Worm (Caenorhabditis elegans) whole organism, L3 larva: ENCODE measurements around the gene far-4.

ENCODE experiments used
- ceh-82 ChIP-seq: fragments of 150-350 bp; optimal IDR thresholded peaks from 2 replicates; lab custom pipeline; 2014; ENCODE audit warnings: missing biosample characterization, missing genetic modification characterization
- egl-27 ChIP-seq: sonication (generic microtip); optimal IDR thresholded peaks from 4 replicates; lab custom pipeline; 2017; ENCODE audit warnings: missing biosample characterization, missing genetic modification reagents, missing genetic modification characterization
- nhr-11 ChIP-seq: fragments of 150-350 bp; optimal IDR thresholded peaks from 2 replicates; lab custom pipeline; 2014; ENCODE audit warnings: missing biosample characterization, missing genetic modification characterization
- nhr-28 ChIP-seq: fragments of 150-350 bp; optimal IDR thresholded peaks from 2 replicates; lab custom pipeline; 2014; ENCODE audit warnings: missing biosample characterization, missing genetic modification characterization
- nhr-67 ChIP-seq: fragments of 150-350 bp; optimal IDR thresholded peaks from 2 replicates; lab custom pipeline; 2014; ENCODE audit warnings: missing biosample characterization, missing genetic modification characterization
- nhr-77 ChIP-seq: fragments of 150-350 bp; optimal IDR thresholded peaks from 2 replicates; lab custom pipeline; 2014; ENCODE audit warnings: missing biosample characterization, missing genetic modification characterization
- pha-4 ChIP-seq: fragments of 150-350 bp; optimal IDR thresholded peaks from 2 replicates; lab custom pipeline; 2014; ENCODE audit warnings: missing biosample characterization, missing genetic modification reagents, missing genetic modification characterization
- pqm-1 ChIP-seq: fragments of 150-350 bp; optimal IDR thresholded peaks from 2 replicates; lab custom pipeline; 2017; ENCODE audit warnings: missing biosample characterization, missing genetic modification characterization, inconsistent platforms
- skn-1 ChIP-seq: fragments of 150-350 bp; optimal IDR thresholded peaks from 2 replicates; lab custom pipeline; 2014; ENCODE audit warnings: missing biosample characterization, missing genetic modification characterization
- unc-62 ChIP-seq: fragments of 150-350 bp; sonication (generic microtip); optimal IDR thresholded peaks from 4 replicates; lab custom pipeline; 2014; ENCODE audit warnings: missing biosample characterization, missing genetic modification reagents, missing genetic modification characterization

- TF ChIP-seq ceh-82 (tag; lab: Kevin White, UChicago) (no peak), pqm-1 (no peak), nhr-67 (tag; lab: Kevin White, UChicago) (no peak), nhr-11 (tag; lab: Kevin White, UChicago) (no peak), egl-27 (tag; lab: Kevin White, UChicago) (no peak), pha-4 (tag; lab: Kevin White, UChicago) (no peak), nhr-28 (tag; lab: Kevin White, UChicago) (no peak), nhr-77 (tag; lab: Kevin White, UChicago) (no peak), unc-62 (GFP tag; lab: Kevin White, UChicago) (no peak), skn-1 (tag; lab: Kevin White, UChicago) (no peak)
These were observed 29.4 kb upstream of the far-4 start for ce11 chrV:13028871-13029270.
